Fruit fly (Drosophila melanogaster) whole organism, adult: Measurements from ENCODE around the gene CG17121.

Source experiments
- CG11617 ChIP-seq: fragments of 200-800 bp; sonication (Bioruptor generic); optimal IDR thresholded peaks from 2 replicates; lab custom pipeline; 2017; ENCODE audit warnings: mild to moderate bottlenecking, missing biosample characterization, missing genetic modification reagents, missing genetic modification characterization
- CG12768 ChIP-seq: fragments of 200-800 bp; sonication (Bioruptor generic); optimal IDR thresholded peaks from 2 replicates; lab custom pipeline; 2017; ENCODE audit warnings: missing biosample characterization, missing genetic modification characterization, mild to moderate bottlenecking, moderate library complexity, missing genetic modification reagents
- CG14711 ChIP-seq: fragments of 200-800 bp; sonication (Bioruptor generic); optimal IDR thresholded peaks from 2 replicates; lab custom pipeline; 2018; ENCODE audit warnings: missing biosample characterization, mild to moderate bottlenecking, missing genetic modification characterization, moderate library complexity
- CG1620 ChIP-seq: fragments of 200-800 bp; sonication (Bioruptor generic); optimal IDR thresholded peaks from 2 replicates; lab custom pipeline; 2016; ENCODE audit warnings: missing biosample characterization, missing genetic modification characterization
- CG33017 ChIP-seq: fragments of 200-800 bp; sonication (Bioruptor generic); optimal IDR thresholded peaks from 2 replicates; lab custom pipeline; 2018; ENCODE audit warnings: missing biosample characterization, mild to moderate bottlenecking, missing genetic modification characterization, moderate library complexity
- CG5204 ChIP-seq: fragments of 200-800 bp; sonication (Bioruptor generic); optimal IDR thresholded peaks from 2 replicates; lab custom pipeline; 2016; ENCODE audit warnings: missing biosample characterization, missing genetic modification characterization
- CG7045 ChIP-seq: fragments of 200-800 bp; sonication (Bioruptor generic); optimal IDR thresholded peaks from 2 replicates; lab custom pipeline; 2017; ENCODE audit warnings: missing biosample characterization, mild to moderate bottlenecking, missing genetic modification characterization
- CG7101 ChIP-seq: fragments of 200-800 bp; sonication (Bioruptor generic); optimal IDR thresholded peaks from 2 replicates; lab custom pipeline; 2018; ENCODE audit warnings: missing biosample characterization, mild to moderate bottlenecking, missing genetic modification characterization, moderate library complexity
- Clk ChIP-seq: fragments of 200-800 bp; sonication (Bioruptor generic); optimal IDR thresholded peaks from 2 replicates; lab custom pipeline; 2017; ENCODE audit warnings: missing biosample characterization, missing genetic modification characterization
- Crg-1 ChIP-seq: fragments of 200-800 bp; sonication (Bioruptor generic); optimal IDR thresholded peaks from 2 replicates; lab custom pipeline; 2016; ENCODE audit warnings: missing biosample characterization, missing genetic modification characterization
- Hr96 ChIP-seq: fragments of 200-800 bp; sonication (Bioruptor generic); optimal IDR thresholded peaks from 2 replicates; lab custom pipeline; 2016; ENCODE audit warnings: missing biosample characterization, missing genetic modification characterization
- Mnt ChIP-seq: fragments of 200-800 bp; sonication (Bioruptor generic); optimal IDR thresholded peaks from 2 replicates; lab custom pipeline; 2016; ENCODE audit warnings: missing biosample characterization, mild to moderate bottlenecking, missing genetic modification characterization
- bab1 ChIP-seq: fragments of 200-800 bp; sonication (Bioruptor generic); optimal IDR thresholded peaks from 3 replicates; lab custom pipeline; 2019; ENCODE audit warnings: missing biosample characterization, mild to moderate bottlenecking, missing genetic modification characterization, moderate library complexity
- cic ChIP-seq: fragments of 200-800 bp; sonication (Bioruptor generic); optimal IDR thresholded peaks from 2 replicates; lab custom pipeline; 2017; ENCODE audit warnings: missing biosample characterization, mild to moderate bottlenecking, missing genetic modification characterization, moderate library complexity
- cnc ChIP-seq, 2 experiments: fragments of >200 bp; optimal IDR thresholded peaks; 2 replicates each; lab custom pipeline; 2017
- kay ChIP-seq: fragments of 200-800 bp; sonication (Bioruptor generic); peaks from one replicate; lab custom pipeline; 2016; ENCODE audit warnings: missing biosample characterization, missing genetic modification characterization, borderline replicate concordance
- ovo ChIP-seq: fragments of 200-800 bp; sonication (Bioruptor generic); optimal IDR thresholded peaks from 2 replicates; lab custom pipeline; 2016; ENCODE audit warnings: missing biosample characterization, missing genetic modification characterization
- pad ChIP-seq: fragments of 200-800 bp; sonication (Bioruptor generic); optimal IDR thresholded peaks from 3 replicates; lab custom pipeline; 2017; ENCODE audit warnings: missing biosample characterization, missing genetic modification characterization, mild to moderate bottlenecking, moderate library complexity, missing genetic modification reagents
- tj ChIP-seq: fragments of 200-800 bp; sonication (Bioruptor generic); optimal IDR thresholded peaks from 3 replicates; lab custom pipeline; 2017; ENCODE audit warnings: missing biosample characterization, mild to moderate bottlenecking, missing genetic modification characterization, moderate library complexity
- toe ChIP-seq: fragments of 200-800 bp; sonication (Bioruptor generic); optimal IDR thresholded peaks from 2 replicates; lab custom pipeline; 2016; ENCODE audit warnings: missing biosample characterization, missing genetic modification characterization

The CG17121 gene

dm6 chr3R:23043690-23044089 is 4.3 kb downstream of the CG17121 start, which contains the start of gene CG13837:
TSS of gene CG13837 (plus strand) at chr3R:23043990.
- TF ChIP-seq CG7045 (GFP tag; lab: Kevin White, UChicago) (no peak), kay (no peak), tj (GFP tag; lab: Kevin White, UChicago) (no peak), Mnt (GFP tag; lab: Kevin White, UChicago) (no peak), cnc (optimal IDR thresholded peaks at IDR 0.05; lab: Kevin White, UChicago) (no peak), toe (GFP tag; lab: Kevin White, UChicago) (no peak), CG14711 (tag; lab: Kevin White, UChicago) (no peak)

dm6 chr3R:23042746-23043265 is 5.2 kb downstream of the CG17121 start:
- no peak for TF ChIP-seq CG5204 (GFP tag; lab: Kevin White, UChicago)
- no peak for TF ChIP-seq CG1620 (GFP tag; lab: Kevin White, UChicago)
- TF ChIP-seq kay, result no peak
- TF ChIP-seq Crg-1, result no peak
- no peak for TF ChIP-seq Clk (GFP tag; lab: Kevin White, UChicago)
- TF ChIP-seq ovo (GFP tag; lab: Kevin White, UChicago), result no peak
- TF ChIP-seq CG7101 (tag; lab: Kevin White, UChicago), result no peak
- TF ChIP-seq toe (GFP tag; lab: Kevin White, UChicago), result no peak
- TF ChIP-seq CG11617 (GFP tag; lab: Kevin White, UChicago), result no peak
- no peak for TF ChIP-seq bab1 (GFP tag; lab: Kevin White, UChicago)
- no peak for TF ChIP-seq CG33017 (tag; lab: Kevin White, UChicago)
- no peak for TF ChIP-seq cnc (optimal IDR thresholded peaks at IDR 0.05; lab: Kevin White, UChicago)
- no peak for TF ChIP-seq tj (GFP tag; lab: Kevin White, UChicago)
- no peak for TF ChIP-seq cic (GFP tag; lab: Kevin White, UChicago)
- no peak for TF ChIP-seq CG12768 (GFP tag; lab: Kevin White, UChicago)
- TF ChIP-seq Mnt (GFP tag; lab: Kevin White, UChicago), result no peak
- TF ChIP-seq CG7045 (GFP tag; lab: Kevin White, UChicago), result no peak
- TF ChIP-seq Hr96 (GFP tag; lab: Kevin White, UChicago), result no peak

dm6 chr3R:23041941-23042340 is 6.1 kb downstream of the CG17121 start, which contains the start of gene CG13838:
TSS of gene CG13838 (plus strand) at chr3R:23042241.
- TF ChIP-seq CG5204 (GFP tag; lab: Kevin White, UChicago), result no peak
- TF ChIP-seq CG1620 (GFP tag; lab: Kevin White, UChicago), result no peak
- no peak for TF ChIP-seq Mnt (GFP tag; lab: Kevin White, UChicago)
- TF ChIP-seq Clk (GFP tag; lab: Kevin White, UChicago), result no peak
- TF ChIP-seq toe (GFP tag; lab: Kevin White, UChicago), result no peak
- no peak for TF ChIP-seq CG12768 (GFP tag; lab: Kevin White, UChicago)
- TF ChIP-seq CG33017 (tag; lab: Kevin White, UChicago), result no peak
- TF ChIP-seq CG7101 (tag; lab: Kevin White, UChicago), result no peak
- no peak for TF ChIP-seq cnc (optimal IDR thresholded peaks at IDR 0.05; lab: Kevin White, UChicago)
- no peak for TF ChIP-seq cic (GFP tag; lab: Kevin White, UChicago)
- no peak for TF ChIP-seq pad (GFP tag; lab: Kevin White, UChicago)
- no peak for TF ChIP-seq kay
- no peak for TF ChIP-seq CG7045 (GFP tag; lab: Kevin White, UChicago)
- TF ChIP-seq CG14711 (tag; lab: Kevin White, UChicago), result no peak
- TF ChIP-seq Crg-1, result no peak
- no peak for TF ChIP-seq ovo (GFP tag; lab: Kevin White, UChicago)
- no peak for TF ChIP-seq CG11617 (GFP tag; lab: Kevin White, UChicago)

dm6 chr3R:23038062-23038461 is 10.0 kb downstream of the CG17121 start:
- no peak for TF ChIP-seq Hr96 (GFP tag; lab: Kevin White, UChicago)
- TF ChIP-seq CG33017 (tag; lab: Kevin White, UChicago), result no peak
- TF ChIP-seq CG5204 (GFP tag; lab: Kevin White, UChicago), result no peak
- TF ChIP-seq CG1620 (GFP tag; lab: Kevin White, UChicago), result no peak
- no peak for TF ChIP-seq CG7045 (GFP tag; lab: Kevin White, UChicago)
- TF ChIP-seq CG7101 (tag; lab: Kevin White, UChicago), result no peak
- TF ChIP-seq Clk (GFP tag; lab: Kevin White, UChicago), result no peak
- TF ChIP-seq cic (GFP tag; lab: Kevin White, UChicago), result no peak
- TF ChIP-seq CG14711 (tag; lab: Kevin White, UChicago), result no peak
- TF ChIP-seq ovo (GFP tag; lab: Kevin White, UChicago), result no peak
- TF ChIP-seq pad (GFP tag; lab: Kevin White, UChicago), result no peak
- no peak for TF ChIP-seq Crg-1
- no peak for TF ChIP-seq bab1 (GFP tag; lab: Kevin White, UChicago)
- TF ChIP-seq CG12768 (GFP tag; lab: Kevin White, UChicago), result no peak
- TF ChIP-seq tj (GFP tag; lab: Kevin White, UChicago), result no peak

- TF ChIP-seq cnc (optimal IDR thresholded peaks at IDR 0.05; lab: Kevin White, UChicago) (no peak), bab1 (GFP tag; lab: Kevin White, UChicago) (no peak), CG14711 (tag; lab: Kevin White, UChicago) (no peak), cic (GFP tag; lab: Kevin White, UChicago) (no peak), CG5204 (GFP tag; lab: Kevin White, UChicago) (no peak), CG7101 (tag; lab: Kevin White, UChicago) (no peak), CG1620 (GFP tag; lab: Kevin White, UChicago) (no peak), CG7045 (GFP tag; lab: Kevin White, UChicago) (no peak), CG11617 (GFP tag; lab: Kevin White, UChicago) (no peak), CG33017 (tag; lab: Kevin White, UChicago) (no peak), ovo (GFP tag; lab: Kevin White, UChicago) (no peak)
Measured at dm6 chr3R:23036321-23036720, 11.7 kb downstream of the CG17121 start.
